Fruit fly (Drosophila melanogaster) whole organism, prepupa: Measurements from ENCODE around the gene Sf3b2.

Experiments
- Blimp-1 ChIP-seq: fragments of 200-800 bp; sonication (Bioruptor generic); optimal IDR thresholded peaks from 3 replicates; lab custom pipeline; 2017; ENCODE audit warnings: missing biosample characterization, missing genetic modification characterization, mild to moderate bottlenecking, moderate library complexity, missing genetic modification reagents
- CG10631 ChIP-seq: fragments of 200-800 bp; sonication (Bioruptor generic); optimal IDR thresholded peaks from 2 replicates; lab custom pipeline; 2016; ENCODE audit warnings: missing biosample characterization, missing genetic modification characterization
- CG10669 ChIP-seq: fragments of 200-800 bp; sonication (Bioruptor generic); optimal IDR thresholded peaks from 3 replicates; lab custom pipeline; 2018; ENCODE audit warnings: missing biosample characterization, mild to moderate bottlenecking, missing genetic modification characterization, moderate library complexity
- CG11294 ChIP-seq: fragments of 200-800 bp; sonication (Bioruptor generic); IDR thresholded peaks from 2 replicates; pipeline ENCODE4 v1.3.6; 2022; ENCODE audit warnings: missing biosample characterization, missing genetic modification characterization
- CG11762 ChIP-seq: fragments of 200-800 bp; sonication (Bioruptor generic); optimal IDR thresholded peaks from 3 replicates; lab custom pipeline; 2016; ENCODE audit warnings: missing biosample characterization, missing genetic modification characterization; ENCODE audit not compliant: insufficient read depth
- CG11902 ChIP-seq: fragments of 200-800 bp; sonication (Bioruptor generic); optimal IDR thresholded peaks from 3 replicates; lab custom pipeline; 2016; ENCODE audit warnings: missing biosample characterization, missing genetic modification characterization
- CG15336 ChIP-seq: fragments of 200-800 bp; sonication (Bioruptor generic); IDR thresholded peaks from 2 replicates; pipeline ENCODE4 v1.3.6; 2022; ENCODE audit warnings: missing biosample characterization, missing genetic modification characterization
- CG1621 ChIP-seq: fragments of 200-800 bp; sonication (Bioruptor generic); optimal IDR thresholded peaks from 3 replicates; lab custom pipeline; 2018; ENCODE audit warnings: missing biosample characterization, mild to moderate bottlenecking, missing genetic modification characterization
- CG16779 ChIP-seq: fragments of 200-800 bp; sonication (Bioruptor generic); optimal IDR thresholded peaks from 3 replicates; lab custom pipeline; 2017; ENCODE audit warnings: missing biosample characterization, mild to moderate bottlenecking, missing genetic modification characterization
- CG31627 ChIP-seq: fragments of 200-800 bp; sonication (Bioruptor generic); optimal IDR thresholded peaks from 3 replicates; lab custom pipeline; 2016; ENCODE audit warnings: missing biosample characterization, missing genetic modification characterization
- CG32006 ChIP-seq: fragments of 200-800 bp; sonication (Bioruptor generic); optimal IDR thresholded peaks from 3 replicates; lab custom pipeline; 2017; ENCODE audit warnings: missing biosample characterization, mild to moderate bottlenecking, missing genetic modification characterization
- CG34406 ChIP-seq: fragments of 200-800 bp; sonication (Bioruptor generic); optimal IDR thresholded peaks from 3 replicates; lab custom pipeline; 2016; ENCODE audit warnings: missing biosample characterization, missing genetic modification characterization
- CG3919 ChIP-seq: fragments of 200-800 bp; sonication (Bioruptor generic); optimal IDR thresholded peaks from 3 replicates; lab custom pipeline; 2016; ENCODE audit warnings: missing biosample characterization, missing genetic modification characterization
- CG6163 ChIP-seq: fragments of 200-800 bp; sonication (Bioruptor generic); IDR thresholded peaks from 3 replicates; pipeline ENCODE4 v1.3.6; 2022; ENCODE audit warnings: missing biosample characterization, missing genetic modification characterization
- CG6276 ChIP-seq: fragments of 200-800 bp; sonication (Bioruptor generic); optimal IDR thresholded peaks from 2 replicates; lab custom pipeline; 2017; ENCODE audit warnings: missing biosample characterization, mild to moderate bottlenecking, missing genetic modification characterization
- CG6792 ChIP-seq: fragments of 200-800 bp; sonication (Bioruptor generic); optimal IDR thresholded peaks from 3 replicates; lab custom pipeline; 2016; ENCODE audit warnings: missing biosample characterization, missing genetic modification characterization
- CG6808 ChIP-seq: fragments of 200-800 bp; sonication (Bioruptor generic); optimal IDR thresholded peaks from 3 replicates; lab custom pipeline; 2017; ENCODE audit warnings: missing biosample characterization, missing genetic modification characterization, mild to moderate bottlenecking, moderate library complexity, missing genetic modification reagents
- CG6854 ChIP-seq: fragments of 200-800 bp; sonication (Bioruptor generic); optimal IDR thresholded peaks from 2 replicates; lab custom pipeline; 2017; ENCODE audit warnings: missing biosample characterization, mild to moderate bottlenecking, missing genetic modification characterization
- CG8119 ChIP-seq: fragments of 200-800 bp; sonication (Bioruptor generic); IDR thresholded peaks from 3 replicates; pipeline ENCODE4 v1.3.6; 2022; ENCODE audit warnings: missing biosample characterization, missing genetic modification characterization
- CG8319 ChIP-seq: fragments of 200-800 bp; sonication (Bioruptor generic); optimal IDR thresholded peaks from 3 replicates; lab custom pipeline; 2016; ENCODE audit warnings: missing biosample characterization, missing genetic modification characterization
- CG8632 ChIP-seq: fragments of 200-800 bp; sonication (Bioruptor generic); optimal IDR thresholded peaks from 3 replicates; lab custom pipeline; 2016; ENCODE audit warnings: missing biosample characterization, missing genetic modification characterization
- CG9139 ChIP-seq: fragments of 200-800 bp; sonication (Bioruptor generic); optimal IDR thresholded peaks from 3 replicates; lab custom pipeline; 2017; ENCODE audit warnings: missing biosample characterization, mild to moderate bottlenecking, missing genetic modification characterization
- Eip78C ChIP-seq: fragments of 200-800 bp; sonication (Bioruptor generic); peaks from one replicate; lab custom pipeline; 2016; ENCODE audit warnings: missing biosample characterization, missing genetic modification characterization
- Eip93F ChIP-seq: fragments of 200-800 bp; sonication (Bioruptor generic); optimal IDR thresholded peaks from 2 replicates; lab custom pipeline; 2016; ENCODE audit warnings: missing biosample characterization, mild to moderate bottlenecking, missing genetic modification characterization
- Ets21C ChIP-seq: fragments of 200-800 bp; sonication (Bioruptor generic); optimal IDR thresholded peaks from 3 replicates; lab custom pipeline; 2016; ENCODE audit warnings: missing biosample characterization, missing genetic modification characterization
- Ets96B ChIP-seq: fragments of 200-800 bp; optimal IDR thresholded peaks from 2 replicates; lab custom pipeline; 2019; ENCODE audit warnings: missing biosample characterization, mild to moderate bottlenecking, missing genetic modification characterization, moderate library complexity
- Gug ChIP-seq: fragments of 200-800 bp; sonication (Bioruptor generic); IDR thresholded peaks from 2 replicates; pipeline ENCODE4 v1.3.6; 2022; ENCODE audit warnings: missing biosample characterization, missing genetic modification characterization
- Hr39 ChIP-seq: fragments of 200-800 bp; sonication (Bioruptor generic); optimal IDR thresholded peaks from 2 replicates; lab custom pipeline; 2016; ENCODE audit warnings: missing biosample characterization, missing genetic modification characterization
- Hr4 ChIP-seq: fragments of 200-800 bp; sonication (Bioruptor generic); optimal IDR thresholded peaks from 3 replicates; lab custom pipeline; 2016; ENCODE audit warnings: missing biosample characterization, missing genetic modification characterization
- Lpt ChIP-seq: fragments of 200-800 bp; sonication (Bioruptor generic); optimal IDR thresholded peaks from 3 replicates; lab custom pipeline; 2016; ENCODE audit warnings: missing biosample characterization, missing genetic modification characterization
- Smox ChIP-seq: fragments of 200-800 bp; sonication (Bioruptor generic); optimal IDR thresholded peaks from 3 replicates; lab custom pipeline; 2016; ENCODE audit warnings: missing biosample characterization, missing genetic modification characterization
- Sox14 ChIP-seq: fragments of 200-800 bp; sonication (Bioruptor generic); optimal IDR thresholded peaks from 3 replicates; lab custom pipeline; 2016; ENCODE audit warnings: missing biosample characterization, missing genetic modification characterization
- Sox15 ChIP-seq: fragments of 200-800 bp; sonication (Bioruptor generic); optimal IDR thresholded peaks from 3 replicates; lab custom pipeline; 2016; ENCODE audit warnings: missing biosample characterization, missing genetic modification characterization
- achi ChIP-seq: fragments of 200-800 bp; sonication (Bioruptor generic); optimal IDR thresholded peaks from 3 replicates; lab custom pipeline; 2016; ENCODE audit warnings: missing biosample characterization, missing genetic modification characterization
- acj6 ChIP-seq: fragments of 200-800 bp; sonication (Bioruptor generic); optimal IDR thresholded peaks from 3 replicates; lab custom pipeline; 2016; ENCODE audit warnings: missing biosample characterization, missing genetic modification characterization
- cyc ChIP-seq: fragments of 200-800 bp; sonication (Bioruptor generic); optimal IDR thresholded peaks from 3 replicates; lab custom pipeline; 2016; ENCODE audit warnings: missing biosample characterization, missing genetic modification characterization
- dsx ChIP-seq: fragments of 200-800 bp; optimal IDR thresholded peaks from 3 replicates; lab custom pipeline; 2019; ENCODE audit warnings: missing biosample characterization, mild to moderate bottlenecking, missing genetic modification characterization, moderate library complexity; ENCODE audit not compliant: poor library complexity, severe bottlenecking
- esn ChIP-seq: fragments of 200-800 bp; sonication (Bioruptor generic); optimal IDR thresholded peaks from 2 replicates; lab custom pipeline; 2016; ENCODE audit warnings: missing biosample characterization, mild to moderate bottlenecking, missing genetic modification characterization, moderate library complexity
- fd59A ChIP-seq: fragments of 200-800 bp; sonication (Bioruptor generic); optimal IDR thresholded peaks from 2 replicates; lab custom pipeline; 2017; ENCODE audit warnings: missing biosample characterization, mild to moderate bottlenecking, missing genetic modification characterization, missing genetic modification reagents
- fd85E ChIP-seq: fragments of 200-800 bp; sonication (Bioruptor generic); optimal IDR thresholded peaks from 3 replicates; lab custom pipeline; 2016; ENCODE audit warnings: missing biosample characterization, missing genetic modification characterization
- fkh ChIP-seq: fragments of 200-800 bp; sonication (Bioruptor generic); optimal IDR thresholded peaks from 3 replicates; lab custom pipeline; 2017; ENCODE audit warnings: missing biosample characterization, mild to moderate bottlenecking, missing genetic modification characterization, moderate library complexity
- lz ChIP-seq: fragments of 200-800 bp; sonication (Bioruptor generic); optimal IDR thresholded peaks from 3 replicates; lab custom pipeline; 2016; ENCODE audit warnings: missing biosample characterization, missing genetic modification characterization
- net ChIP-seq: fragments of 200-800 bp; sonication (Bioruptor generic); optimal IDR thresholded peaks from 3 replicates; lab custom pipeline; 2016; ENCODE audit warnings: missing biosample characterization, missing genetic modification characterization
- salr ChIP-seq, 2 experiments: fragments of 200-800 bp; sonication (Bioruptor generic); optimal IDR thresholded peaks; 3 replicates each; lab custom pipeline; 2016 to 2018; ENCODE audit warnings: missing biosample characterization in 2 of 2, missing genetic modification characterization in 2 of 2, mild to moderate bottlenecking in 1 of 2
- spab ChIP-seq: fragments of 200-800 bp; sonication (Bioruptor generic); optimal IDR thresholded peaks from 2 replicates; lab custom pipeline; 2017; ENCODE audit warnings: missing biosample characterization, mild to moderate bottlenecking, missing genetic modification characterization, missing genetic modification reagents
- ss ChIP-seq, 2 experiments: fragments of 200-800 bp; sonication (Bioruptor generic); optimal IDR thresholded peaks; 2 replicates in 1 of 2; 3 replicates in 1 of 2; lab custom pipeline; 2017 to 2018; ENCODE audit warnings: mild to moderate bottlenecking in 2 of 2, missing biosample characterization in 2 of 2, missing genetic modification characterization in 2 of 2, moderate library complexity in 1 of 2
- topi ChIP-seq: fragments of 200-800 bp; sonication (Bioruptor generic); optimal IDR thresholded peaks from 3 replicates; lab custom pipeline; 2016; ENCODE audit warnings: missing biosample characterization, missing genetic modification characterization
- vri ChIP-seq: fragments of 200-800 bp; sonication (Bioruptor generic); optimal IDR thresholded peaks from 3 replicates; lab custom pipeline; 2016; ENCODE audit warnings: missing biosample characterization, mild to moderate bottlenecking, missing genetic modification characterization

Sf3b2 gene

DNA sequence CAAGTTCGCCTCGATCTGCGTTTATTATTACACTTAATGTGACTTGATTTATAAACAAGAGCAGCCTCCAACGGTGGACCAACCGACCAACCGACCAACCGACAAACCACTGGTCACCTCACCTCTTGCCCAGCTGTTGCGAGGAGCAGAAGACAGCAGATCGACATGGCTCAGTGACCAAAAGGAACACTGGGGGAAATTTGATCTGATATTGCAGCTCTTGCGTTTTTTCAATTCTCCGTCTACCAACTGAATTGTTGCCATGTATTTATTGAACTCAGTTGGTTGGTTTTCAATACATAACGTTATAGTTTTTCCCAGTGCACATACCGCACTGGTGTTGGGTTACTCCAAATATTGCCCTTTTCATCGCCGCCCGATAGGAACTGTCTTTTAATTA lies 24.4 kb downstream of the Sf3b2 start (continued):
- TF ChIP-seq CG11902 (GFP tag; lab: Kevin White, UChicago) (peak; percentile 11), CG6792 (GFP tag; lab: Kevin White, UChicago) (peak; percentile 53), CG10631 (GFP tag; lab: Kevin White, UChicago) (peak; percentile 52), Hr4 (GFP tag; lab: Kevin White, UChicago) (no peak), CG6854 (GFP tag; lab: Kevin White, UChicago) (peak; percentile 22), CG6808 (GFP tag; lab: Kevin White, UChicago) (peak; percentile 60), CG31627 (peak; percentile 47), cyc (GFP tag; lab: Kevin White, UChicago) (peak; percentile 49), salr (GFP tag; optimal IDR thresholded peaks at IDR 0.05; lab: Kevin White, UChicago) (peak in 1 of 2 experiments; percentile 31), Blimp-1 (GFP tag; lab: Kevin White, UChicago) (no peak), Eip93F (GFP tag; lab: Kevin White, UChicago) (no peak), CG10669 (peak; percentile 22), CG8119 (no peak), CG11762 (GFP tag; lab: Kevin White, UChicago) (no peak), Ets21C (GFP tag; lab: Kevin White, UChicago) (peak; percentile 16), vri (GFP tag; lab: Kevin White, UChicago) (peak; percentile 7)

DNA sequence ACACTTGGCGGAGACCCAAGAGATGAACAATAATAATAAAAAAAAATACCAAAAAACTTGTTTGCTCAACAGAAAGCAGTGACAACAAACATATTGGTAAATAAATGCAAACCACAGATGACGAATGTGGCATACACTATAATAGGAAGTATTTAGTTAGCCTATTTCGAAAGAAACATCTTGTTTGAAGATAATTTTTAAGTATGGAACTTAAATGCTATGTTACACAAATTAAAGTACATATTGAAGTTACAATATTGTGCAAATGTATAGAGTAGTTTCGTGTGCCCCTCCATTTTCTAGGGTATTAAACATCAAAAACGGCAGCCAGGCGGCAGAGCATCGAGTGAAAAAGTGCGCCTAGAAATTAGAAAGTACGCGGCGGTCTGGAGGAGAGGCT lies 25.6 kb downstream of the Sf3b2 start:
- TF ChIP-seq CG3919 (GFP tag; lab: Kevin White, UChicago) (peak; percentile 46), fd85E (no peak), CG11902 (GFP tag; lab: Kevin White, UChicago) (no peak), CG6808 (GFP tag; lab: Kevin White, UChicago) (no peak), CG6163 (peak; percentile 80), dsx (no peak), CG11294 (peak; percentile 52; the same call in 1 of the 2 replicates), Ets96B (tag; lab: Kevin White, UChicago) (no peak), topi (no peak), Sox14 (GFP tag; lab: Kevin White, UChicago) (peak; percentile 25), net (peak; percentile 28), fkh (GFP tag; lab: Kevin White, UChicago) (peak; percentile 7), Eip78C (peak; percentile 86), vri (GFP tag; lab: Kevin White, UChicago) (no peak), Hr4 (GFP tag; lab: Kevin White, UChicago) (peak; percentile 93), CG10669 (no peak), fd59A (GFP tag; lab: Kevin White, UChicago) (no peak), Ets21C (GFP tag; lab: Kevin White, UChicago) (no peak), CG8632 (GFP tag; lab: Kevin White, UChicago) (no peak), CG16779 (no peak), acj6 (GFP tag; lab: Kevin White, UChicago) (peak; percentile 24), CG8319 (no peak), spab (GFP tag; lab: Kevin White, UChicago) (no peak), CG6276 (GFP tag; lab: Kevin White, UChicago) (peak; percentile 85), CG32006 (GFP tag; lab: Kevin White, UChicago) (peak; percentile 94), ss (GFP tag; optimal IDR thresholded peaks at IDR 0.05; lab: Kevin White, UChicago) (no peak), cyc (GFP tag; lab: Kevin White, UChicago) (no peak), Blimp-1 (GFP tag; lab: Kevin White, UChicago) (no peak), CG11762 (GFP tag; lab: Kevin White, UChicago) (peak; percentile 21), Gug (peak; percentile 63), Hr39 (GFP tag; lab: Kevin White, UChicago) (no peak), lz (GFP tag; lab: Kevin White, UChicago) (no peak), CG8119 (peak; percentile 93), achi (GFP tag; lab: Kevin White, UChicago) (peak; percentile 57), Lpt (peak; percentile 11), CG15336 (GFP tag; lab: Robert Waterston, UW) (peak; percentile 93), esn (GFP tag; lab: Kevin White, UChicago) (no peak), CG9139 (GFP tag; lab: Kevin White, UChicago) (no peak), Sox15 (GFP tag; lab: Kevin White, UChicago) (no peak), Smox (GFP tag; lab: Kevin White, UChicago) (no peak), CG1621 (tag; lab: Kevin White, UChicago) (no peak), CG34406 (GFP tag; lab: Kevin White, UChicago) (peak; percentile 8)
